Fruit fly (Drosophila melanogaster): ENCODE data around the gene Bet1.

The Bet1 gene

dm6 chr3L:19261213-19261612 is at the start of gene Bet1:
Gene Bet1, plus strand, starts transcription at chr3L:19261394.
- no peak for TF ChIP-seq Dll (optimal IDR thresholded peaks at IDR 0.05)

- TF ChIP-seq usp (GFP tag; optimal IDR thresholded peaks at IDR 0.05) (no peak), CG8478 (optimal IDR thresholded peaks at IDR 0.05) (no peak), EcR (GFP tag; optimal IDR thresholded peaks at IDR 0.05) (no peak), psq (optimal IDR thresholded peaks at IDR 0.05) (no peak), pan (optimal IDR thresholded peaks at IDR 0.05) (no peak), Dll (optimal IDR thresholded peaks at IDR 0.05) (no peak)
These were observed 47.0 kb upstream of the Bet1 start for dm6 chr3L:19214223-19214622.

dm6 chr3L:19216377-19216776 is 44.8 kb upstream of the Bet1 start:
- TF ChIP-seq psq (optimal IDR thresholded peaks at IDR 0.05) = no peak
- no peak for TF ChIP-seq CG8478 (optimal IDR thresholded peaks at IDR 0.05)
- no peak for TF ChIP-seq usp (GFP tag; optimal IDR thresholded peaks at IDR 0.05)
- TF ChIP-seq EcR (GFP tag; optimal IDR thresholded peaks at IDR 0.05) = no peak
- TF ChIP-seq Dll (optimal IDR thresholded peaks at IDR 0.05) = no peak
- no peak for TF ChIP-seq pan (optimal IDR thresholded peaks at IDR 0.05)

dm6 chr3L:19221455-19221854 is 39.7 kb upstream of the Bet1 start:
- no peak for TF ChIP-seq usp (GFP tag; optimal IDR thresholded peaks at IDR 0.05)
- TF ChIP-seq CG8478 (optimal IDR thresholded peaks at IDR 0.05) = no peak
- TF ChIP-seq pan (optimal IDR thresholded peaks at IDR 0.05) = no peak
- no peak for TF ChIP-seq Dll (optimal IDR thresholded peaks at IDR 0.05)
- no peak for TF ChIP-seq EcR (GFP tag; optimal IDR thresholded peaks at IDR 0.05)
- TF ChIP-seq psq (optimal IDR thresholded peaks at IDR 0.05) = no peak

- TF ChIP-seq CG8478 (optimal IDR thresholded peaks at IDR 0.05) = no peak
- no peak for TF ChIP-seq EcR (GFP tag; optimal IDR thresholded peaks at IDR 0.05)
- TF ChIP-seq pan (optimal IDR thresholded peaks at IDR 0.05) = no peak
- no peak for TF ChIP-seq usp (GFP tag; optimal IDR thresholded peaks at IDR 0.05)
- TF ChIP-seq Dll (optimal IDR thresholded peaks at IDR 0.05) = no peak
- TF ChIP-seq psq (optimal IDR thresholded peaks at IDR 0.05) = no peak
These were observed 35.5 kb upstream of the Bet1 start for dm6 chr3L:19225687-19226086.

- TF ChIP-seq psq (optimal IDR thresholded peaks at IDR 0.05) = no peak
- no peak for TF ChIP-seq CG8478 (optimal IDR thresholded peaks at IDR 0.05)
- TF ChIP-seq usp (GFP tag; optimal IDR thresholded peaks at IDR 0.05) = no peak
- no peak for TF ChIP-seq pan (optimal IDR thresholded peaks at IDR 0.05)
- TF ChIP-seq Dll (optimal IDR thresholded peaks at IDR 0.05) = no peak
- TF ChIP-seq EcR (GFP tag; optimal IDR thresholded peaks at IDR 0.05) = no peak
These were observed 32.8 kb upstream of the Bet1 start for dm6 chr3L:19228371-19228817.

dm6 chr3L:19228857-19229398 is 32.3 kb upstream of the Bet1 start:
- TF ChIP-seq CG8478 (optimal IDR thresholded peaks at IDR 0.05) (no peak), EcR (GFP tag; optimal IDR thresholded peaks at IDR 0.05) (no peak), usp (GFP tag; optimal IDR thresholded peaks at IDR 0.05) (no peak), pan (optimal IDR thresholded peaks at IDR 0.05) (no peak), psq (optimal IDR thresholded peaks at IDR 0.05) (no peak), Dll (optimal IDR thresholded peaks at IDR 0.05) (no peak)

- TF ChIP-seq Dll (optimal IDR thresholded peaks at IDR 0.05) (no peak), CG8478 (optimal IDR thresholded peaks at IDR 0.05) (no peak), psq (optimal IDR thresholded peaks at IDR 0.05) (no peak), usp (GFP tag; optimal IDR thresholded peaks at IDR 0.05) (no peak), pan (optimal IDR thresholded peaks at IDR 0.05) (no peak), EcR (GFP tag; optimal IDR thresholded peaks at IDR 0.05) (no peak)
These were observed 31.7 kb upstream of the Bet1 start for dm6 chr3L:19229491-19229890.

dm6 chr3L:19230801-19231547 is 30.2 kb upstream of the Bet1 start:
- TF ChIP-seq CG8478 (optimal IDR thresholded peaks at IDR 0.05) = no peak

dm6 chr3L:19231608-19232007 is 29.6 kb upstream of the Bet1 start:
- TF ChIP-seq EcR (GFP tag; optimal IDR thresholded peaks at IDR 0.05) (no peak), CG8478 (optimal IDR thresholded peaks at IDR 0.05) (no peak), usp (GFP tag; optimal IDR thresholded peaks at IDR 0.05) (no peak), pan (optimal IDR thresholded peaks at IDR 0.05) (no peak), Dll (optimal IDR thresholded peaks at IDR 0.05) (no peak), psq (optimal IDR thresholded peaks at IDR 0.05) (no peak)

- TF ChIP-seq usp (GFP tag; optimal IDR thresholded peaks at IDR 0.05) (no peak), EcR (GFP tag; optimal IDR thresholded peaks at IDR 0.05) (no peak), CG8478 (optimal IDR thresholded peaks at IDR 0.05) (no peak), Dll (optimal IDR thresholded peaks at IDR 0.05) (no peak), psq (optimal IDR thresholded peaks at IDR 0.05) (no peak), pan (optimal IDR thresholded peaks at IDR 0.05) (no peak)
These were observed 27.1 kb upstream of the Bet1 start for dm6 chr3L:19233798-19234781.
